Worm (Caenorhabditis elegans): Measurements from ENCODE around the gene T20G5.12.

T20G5.12 gene

ce11 chrIII:10201235-10201634, at the start of gene T20G5.12, which contains the start of gene T20G5.13:
Gene T20G5.12 (plus strand): TSS chrIII:10201604.
Gene T20G5.13 (minus strand): TSS chrIII:10201335.
- no peak for TF ChIP-seq pag-3 (tag; optimal IDR thresholded peaks at IDR 0.05; ENCODE audit: borderline replicate concordance)

ce11 chrIII:10151719-10152118, 49.7 kb upstream of the T20G5.12 start:
- TF ChIP-seq unc-55 (GFP tag; optimal IDR thresholded peaks at IDR 0.05) (no peak), tbx-2 (tag; optimal IDR thresholded peaks at IDR 0.05) (no peak), ceh-45 (GFP tag; IDR thresholded peaks at IDR 0.05) (no peak), ceh-31 (tag; optimal IDR thresholded peaks at IDR 0.05) (no peak), syd-9 (tag; optimal IDR thresholded peaks at IDR 0.05) (no peak), npax-4 (tag; optimal IDR thresholded peaks at IDR 0.05) (no peak), ttx-3 (tag; optimal IDR thresholded peaks at IDR 0.05) (no peak), ceh-19 (GFP tag; optimal IDR thresholded peaks at IDR 0.05) (no peak), ceh-48 (tag; optimal IDR thresholded peaks at IDR 0.05) (no peak), K02D7.2 (tag; optimal IDR thresholded peaks at IDR 0.05) (no peak), nhr-11 (tag; optimal IDR thresholded peaks at IDR 0.05) (no peak), ceh-6 (GFP tag; optimal IDR thresholded peaks at IDR 0.05) (no peak)

ce11 chrIII:10152495-10152894, 48.9 kb upstream of the T20G5.12 start, which contains the start of gene nac-3:
Gene nac-3 (plus strand): TSS chrIII:10152795.
- no peak for TF ChIP-seq eyg-1 (tag; optimal IDR thresholded peaks at IDR 0.05)

ce11 chrIII:10153003-10153402, 48.4 kb upstream of the T20G5.12 start:
- TF ChIP-seq ama-1 (optimal IDR thresholded peaks at IDR 0.05) (no peak), syd-9 (tag; optimal IDR thresholded peaks at IDR 0.05) (no peak), ceh-18 (tag; optimal IDR thresholded peaks at IDR 0.05) (peak; percentile 18), ceh-22 (tag; optimal IDR thresholded peaks at IDR 0.05) (no peak), unc-42 (tag; optimal IDR thresholded peaks at IDR 0.05) (peak; percentile 89), ceh-31 (tag; optimal IDR thresholded peaks at IDR 0.05) (peak; percentile 62), unc-86 (tag; optimal IDR thresholded peaks at IDR 0.05) (no peak), dmd-4 (tag; optimal IDR thresholded peaks at IDR 0.05; ENCODE audit: borderline replicate concordance) (no peak), rnt-1 (tag; optimal IDR thresholded peaks at IDR 0.05) (no peak), zip-5 (tag; optimal IDR thresholded peaks at IDR 0.05) (no peak), hlh-30 (tag; optimal IDR thresholded peaks at IDR 0.05; ENCODE audit: insufficient read depth) (no peak), ceh-45 (GFP tag; IDR thresholded peaks at IDR 0.05) (no peak), ahr-1 (tag; optimal IDR thresholded peaks at IDR 0.05) (no peak), ceh-2 (tag; optimal IDR thresholded peaks at IDR 0.05) (no peak), T23F11.4 (GFP tag; optimal IDR thresholded peaks at IDR 0.05) (no peak), pha-2 (tag; optimal IDR thresholded peaks at IDR 0.05) (no peak)

ce11 chrIII:10154993-10155392, 46.4 kb upstream of the T20G5.12 start:
- TF ChIP-seq ets-4 (tag; optimal IDR thresholded peaks at IDR 0.05), result no peak
- no peak for TF ChIP-seq elt-2 (tag; optimal IDR thresholded peaks at IDR 0.05)
- TF ChIP-seq odd-2 (tag; optimal IDR thresholded peaks at IDR 0.05), result no peak
- TF ChIP-seq unc-55 (GFP tag; optimal IDR thresholded peaks at IDR 0.05), result no peak
- no peak for TF ChIP-seq nhr-232 (tag; optimal IDR thresholded peaks at IDR 0.05)
- TF ChIP-seq ceh-19 (GFP tag; optimal IDR thresholded peaks at IDR 0.05), result no peak
- TF ChIP-seq T23F11.4 (GFP tag; optimal IDR thresholded peaks at IDR 0.05), result no peak
- no peak for TF ChIP-seq ceh-24 (tag; optimal IDR thresholded peaks at IDR 0.05)
- TF ChIP-seq ceh-6 (GFP tag; optimal IDR thresholded peaks at IDR 0.05), result no peak
- TF ChIP-seq rnt-1 (tag; optimal IDR thresholded peaks at IDR 0.05), result no peak
- no peak for TF ChIP-seq syd-9 (tag; optimal IDR thresholded peaks at IDR 0.05)
- no peak for TF ChIP-seq ceh-18 (tag; optimal IDR thresholded peaks at IDR 0.05)

ce11 chrIII:10156269-10156668, 45.1 kb upstream of the T20G5.12 start:
- no peak for TF ChIP-seq pag-3 (tag; optimal IDR thresholded peaks at IDR 0.05; ENCODE audit: borderline replicate concordance)

All from whole organism, late embryonic.